Worm (Caenorhabditis elegans): ENCODE data around the gene C30A5.10.

ce11 chrIII:8232634-8233033, 23.0 kb upstream of the C30A5.10 start, which contains the start of gene henn-1:
- TF ChIP-seq Y55F3AM.14 (GFP tag; optimal IDR thresholded peaks at IDR 0.05), result no peak
- TF ChIP-seq egl-27 (tag; optimal IDR thresholded peaks at IDR 0.05), result no peak
- no peak for TF ChIP-seq snpc-4 (tag; optimal IDR thresholded peaks at IDR 0.05)
